Worm (Caenorhabditis elegans) whole organism, L4 larva: ENCODE measurements around the gene Y45G5AM.4.

Experiments used
- F37D6.2 ChIP-seq: sonication (generic microtip); optimal IDR thresholded peaks from 2 replicates; lab custom pipeline; 2016; ENCODE audit warnings: mild to moderate bottlenecking, missing genetic modification characterization, missing compliant biosample characterization
- F44E2.7 ChIP-seq: fragments of 200-800 bp; sonication (Bioruptor generic); IDR thresholded peaks from 2 replicates; pipeline ENCODE4 v2.1.2; 2022; ENCODE audit warnings: missing genetic modification characterization, missing compliant biosample characterization
- ces-1 ChIP-seq: fragments of 150-350 bp; sonication (generic microtip); optimal IDR thresholded peaks from 4 replicates; lab custom pipeline; 2014; ENCODE audit warnings: missing biosample characterization, missing genetic modification reagents, missing genetic modification characterization
- daf-12 ChIP-seq: fragments of 150-350 bp; optimal IDR thresholded peaks from 2 replicates; lab custom pipeline; 2014; ENCODE audit warnings: missing biosample characterization, missing genetic modification reagents, missing genetic modification characterization
- fkh-10 ChIP-seq: fragments of 150-350 bp; optimal IDR thresholded peaks from 2 replicates; lab custom pipeline; 2014; ENCODE audit warnings: missing biosample characterization, missing genetic modification reagents, missing genetic modification characterization
- mdl-1 ChIP-seq, 2 experiments: fragments of 150-350 bp in 1 of 2; sonication (generic microtip) in 1 of 2; optimal IDR thresholded peaks; 2 replicates each; lab custom pipeline; 2014 to 2017; ENCODE audit warnings: missing biosample characterization in 2 of 2, missing genetic modification characterization in 2 of 2
- nhr-10 ChIP-seq: fragments of 150-350 bp; optimal IDR thresholded peaks from 2 replicates; lab custom pipeline; 2014; ENCODE audit warnings: missing biosample characterization, missing genetic modification characterization
- nhr-6 ChIP-seq: fragments of 150-350 bp; optimal IDR thresholded peaks from 2 replicates; lab custom pipeline; 2014; ENCODE audit warnings: missing biosample characterization, missing genetic modification characterization
- skn-1 ChIP-seq: fragments of 150-350 bp; optimal IDR thresholded peaks from 2 replicates; lab custom pipeline; 2014; ENCODE audit warnings: missing biosample characterization, missing genetic modification characterization
- unc-39 ChIP-seq: sonication (generic microtip); optimal IDR thresholded peaks from 2 replicates; lab custom pipeline; 2017; ENCODE audit warnings: missing biosample characterization, missing genetic modification characterization
- unc-62 ChIP-seq, 3 experiments: fragments of 150-350 bp in 1 of 3; sonication (generic microtip); optimal IDR thresholded peaks in 2 of 3; peaks in 1 of 3; 1 replicate in 1 of 3; 2 replicates in 2 of 3; lab custom pipeline; 2014 to 2017; ENCODE audit warnings: missing biosample characterization in 3 of 3, missing genetic modification characterization in 3 of 3, missing genetic modification reagents in 3 of 3, missing genotype in 1 of 3
- zfp-3 ChIP-seq: fragments of 200-800 bp; sonication (Bioruptor generic); conservative IDR thresholded peaks from 2 replicates; pipeline ENCODE4 v1.3.6; 2022; ENCODE audit warnings: missing genetic modification reagents, missing genetic modification characterization, missing compliant biosample characterization
- ztf-7 ChIP-seq: fragments of 150-350 bp; optimal IDR thresholded peaks from 2 replicates; lab custom pipeline; 2014; ENCODE audit warnings: missing biosample characterization, missing genetic modification characterization

- TF ChIP-seq ztf-7 (tag; lab: Kevin White, UChicago) (no peak), nhr-6 (no peak), daf-12 (tag; lab: Kevin White, UChicago) (no peak), skn-1 (tag; lab: Kevin White, UChicago) (no peak), unc-62 (GFP tag; optimal IDR thresholded peaks at IDR 0.05 in 1 of 2; lab: Kevin White, UChicago) (no peak), unc-62 (tag; optimal IDR thresholded peaks at IDR 0.05; lab: Kevin White, UChicago) (no peak), mdl-1 (tag; optimal IDR thresholded peaks at IDR 0.05; lab: Kevin White, UChicago) (no peak), nhr-10 (tag; lab: Kevin White, UChicago) (no peak), ces-1 (GFP tag; lab: Kevin White, UChicago) (no peak), zfp-3 (GFP tag; lab: Robert Waterston, UW) (no peak), fkh-10 (GFP tag; lab: Kevin White, UChicago) (no peak), F44E2.7 (GFP tag; lab: Robert Waterston, UW) (no peak), unc-39 (tag; lab: Kevin White, UChicago) (no peak), F37D6.2 (tag; lab: Kevin White, UChicago) (no peak)
Measured at ce11 chrV:4164504-4164959, 1.5 kb downstream of the Y45G5AM.4 start, which contains the start of gene Y45G5AM.3.
